In the genomic region with DNA sequence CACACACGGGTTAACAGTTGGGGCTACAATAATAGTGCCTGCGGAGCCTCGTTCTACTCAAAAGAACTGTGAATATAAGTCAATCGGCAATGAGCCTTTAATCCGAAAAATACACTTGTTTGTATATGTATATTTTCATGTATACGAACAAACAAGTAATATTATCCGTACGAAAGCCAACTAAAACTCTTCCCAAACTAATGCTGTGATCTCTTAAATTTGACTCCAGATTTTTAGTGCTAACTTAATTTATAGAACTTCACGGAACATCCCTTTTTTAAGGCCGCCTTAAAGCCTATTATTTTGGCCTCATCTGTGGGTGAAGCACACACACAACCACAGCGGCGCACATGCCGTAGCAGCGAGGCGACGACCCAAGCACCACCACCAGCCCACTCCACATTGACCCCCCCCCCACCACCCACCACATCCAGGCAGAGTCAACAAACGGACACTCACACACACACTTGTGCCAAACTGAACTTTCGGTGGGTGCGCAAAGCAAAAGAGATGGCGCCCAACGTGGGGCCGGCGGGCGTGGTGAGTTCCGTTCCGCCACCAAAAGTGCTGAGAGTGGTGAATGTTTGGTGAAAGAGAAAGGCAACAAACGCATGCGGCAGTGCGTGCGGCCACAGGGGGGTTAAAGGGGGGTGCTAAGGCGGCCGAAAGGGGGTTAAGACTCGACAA, we compare ENCODE assay signal across 5 fruit fly cellular contexts.
A peak's percentile ranks its signal among the peaks of the same experiment; 100 is the strongest.
TF ChIP-seq lines count a peak whose summit lies in the region.

No protein-coding gene starts in this region.

- peak; percentile 45 for TF ChIP-seq CTCF in whole organism, embryonic (GFP tag; optimal IDR thresholded peaks at IDR 0.05; lab: Kevin White, UChicago)

TF ChIP-seq in whole organism, adult, 20 proteins besides CTCF, POLR2A, EP300 and RAD21:
- TF ChIP-seq pad (GFP tag; optimal IDR thresholded peaks at IDR 0.05; lab: Kevin White, UChicago): peak; percentile 20
- peak; percentile 3 for TF ChIP-seq CG7045 (GFP tag; optimal IDR thresholded peaks at IDR 0.05; lab: Kevin White, UChicago)
- TF ChIP-seq tj (GFP tag; optimal IDR thresholded peaks at IDR 0.05; lab: Kevin White, UChicago): no peak
- no peak for TF ChIP-seq CG14711 (tag; optimal IDR thresholded peaks at IDR 0.05; lab: Kevin White, UChicago)
- TF ChIP-seq CG12768 (GFP tag; optimal IDR thresholded peaks at IDR 0.05; lab: Kevin White, UChicago): peak; percentile 22
- TF ChIP-seq toe (GFP tag; optimal IDR thresholded peaks at IDR 0.05; lab: Kevin White, UChicago): no peak
- TF ChIP-seq Mnt (GFP tag; optimal IDR thresholded peaks at IDR 0.05; lab: Kevin White, UChicago): no peak
- no peak for TF ChIP-seq CG1620 (GFP tag; optimal IDR thresholded peaks at IDR 0.05; lab: Kevin White, UChicago)
- no peak for TF ChIP-seq CG11617 (GFP tag; optimal IDR thresholded peaks at IDR 0.05; lab: Kevin White, UChicago)

TF ChIP-seq in whole organism, embryonic, 481 proteins besides CTCF, POLR2A, EP300 and RAD21 (continues in another document):
- TF ChIP-seq CG12744 (GFP tag; optimal IDR thresholded peaks at IDR 0.05; lab: Kevin White, UChicago) (peak; percentile 69), ems (GFP tag; optimal IDR thresholded peaks at IDR 0.05; lab: Kevin White, UChicago) (peak; percentile 28), lov (optimal IDR thresholded peaks at IDR 0.05; lab: Kevin White, UChicago) (no peak), lov (GFP tag; IDR thresholded peaks at IDR 0.05; lab: Robert Waterston, UW) (peak; percentile 65; the same call in 1 of the 3 replicates), CG9727 (GFP tag; optimal IDR thresholded peaks at IDR 0.05; lab: Kevin White, UChicago) (peak; percentile 85), HLH54F (GFP tag; optimal IDR thresholded peaks at IDR 0.05; lab: Kevin White, UChicago) (peak; percentile 67), wek (GFP tag; optimal IDR thresholded peaks at IDR 0.05; lab: Kevin White, UChicago) (peak; percentile 40), fru (optimal IDR thresholded peaks at IDR 0.05; lab: Kevin White, UChicago) (no peak), CG11504 (tag; optimal IDR thresholded peaks at IDR 0.05; lab: Kevin White, UChicago) (peak; percentile 90), schlank (tag; optimal IDR thresholded peaks at IDR 0.05; lab: Kevin White, UChicago) (peak; percentile 20), CG10267 (tag; optimal IDR thresholded peaks at IDR 0.05; lab: Kevin White, UChicago) (peak; percentile 72), cwo (GFP tag; optimal IDR thresholded peaks at IDR 0.05; lab: Kevin White, UChicago) (peak; percentile 72), Myb (GFP tag; optimal IDR thresholded peaks at IDR 0.05; lab: Kevin White, UChicago) (peak; percentile 38), Gug (GFP tag; IDR thresholded peaks at IDR 0.05; lab: Robert Waterston, UW) (peak; percentile 59; the same call in 2 of the 4 replicates), CG2889 (GFP tag; IDR thresholded peaks at IDR 0.05; lab: Robert Waterston, UW) (peak; percentile 61; the same call in 2 of the 3 replicates), Awh (GFP tag; IDR thresholded peaks at IDR 0.05; lab: Robert Waterston, UW) (0 out of 2 replicates have a peak, but pooled peaks have one; percentile 44), CG12299 (tag; optimal IDR thresholded peaks at IDR 0.05; lab: Kevin White, UChicago) (peak; percentile 65)

TF ChIP-seq in whole organism, prepupa, 60 proteins besides CTCF, POLR2A, EP300 and RAD21 (continues in another document):
- peak; percentile 47 for TF ChIP-seq cyc (GFP tag; optimal IDR thresholded peaks at IDR 0.05; lab: Kevin White, UChicago)
- peak; percentile 52 for TF ChIP-seq Smox (GFP tag; optimal IDR thresholded peaks at IDR 0.05; lab: Kevin White, UChicago)
- peak; percentile 96 for TF ChIP-seq Eip78C (GFP tag; lab: Kevin White, UChicago)
- TF ChIP-seq eg (GFP tag; IDR thresholded peaks at IDR 0.05; lab: Robert Waterston, UW): peak; percentile 72
- TF ChIP-seq CG8632 (GFP tag; optimal IDR thresholded peaks at IDR 0.05; lab: Kevin White, UChicago): peak; percentile 67
- TF ChIP-seq acj6 (GFP tag; optimal IDR thresholded peaks at IDR 0.05; lab: Kevin White, UChicago): peak; percentile 75
- TF ChIP-seq fd85E (GFP tag; optimal IDR thresholded peaks at IDR 0.05; lab: Kevin White, UChicago): no peak
- peak; percentile 78 for TF ChIP-seq Eip75B (GFP tag; optimal IDR thresholded peaks at IDR 0.05; lab: Kevin White, UChicago)
- TF ChIP-seq fd59A (GFP tag; optimal IDR thresholded peaks at IDR 0.05; lab: Kevin White, UChicago): peak; percentile 84
- TF ChIP-seq dsx (GFP tag; optimal IDR thresholded peaks at IDR 0.05; lab: Kevin White, UChicago; ENCODE audit: poor library complexity, severe bottlenecking): peak; percentile 69
- peak; percentile 91 for TF ChIP-seq CG8119 (GFP tag; IDR thresholded peaks at IDR 0.05; lab: Robert Waterston, UW)
- TF ChIP-seq CG4318 (GFP tag; optimal IDR thresholded peaks at IDR 0.05; lab: Kevin White, UChicago): peak; percentile 85
- peak; percentile 66 for TF ChIP-seq CG6163 (GFP tag; IDR thresholded peaks at IDR 0.05; lab: Robert Waterston, UW)
- TF ChIP-seq CG3919 (GFP tag; optimal IDR thresholded peaks at IDR 0.05; lab: Kevin White, UChicago): peak; percentile 78
- peak; percentile 83 for TF ChIP-seq CG10631 (GFP tag; optimal IDR thresholded peaks at IDR 0.05; lab: Kevin White, UChicago)
- peak; percentile 85 for TF ChIP-seq OdsH (GFP tag; optimal IDR thresholded peaks at IDR 0.05; lab: Kevin White, UChicago)
- peak; percentile 68 for TF ChIP-seq CG6792 (GFP tag; optimal IDR thresholded peaks at IDR 0.05; lab: Kevin White, UChicago)
- peak; percentile 68 for TF ChIP-seq esn (GFP tag; optimal IDR thresholded peaks at IDR 0.05; lab: Kevin White, UChicago)
- TF ChIP-seq Blimp-1 (GFP tag; optimal IDR thresholded peaks at IDR 0.05; lab: Kevin White, UChicago): peak; percentile 21

TF ChIP-seq in whole organism, pupa, 21 proteins besides CTCF, POLR2A, EP300 and RAD21:
- TF ChIP-seq CG4496 (GFP tag; IDR thresholded peaks at IDR 0.05; lab: Robert Waterston, UW) (peak; percentile 75), CG14655 (GFP tag; optimal IDR thresholded peaks at IDR 0.05; lab: Kevin White, UChicago) (peak; percentile 91), Pif1A (GFP tag; optimal IDR thresholded peaks at IDR 0.05; lab: Kevin White, UChicago) (peak; percentile 81), CG9948 (tag; optimal IDR thresholded peaks at IDR 0.05; lab: Kevin White, UChicago) (peak; percentile 88), CG8159 (tag; optimal IDR thresholded peaks at IDR 0.05; lab: Kevin White, UChicago) (peak; percentile 89), CG10348 (GFP tag; IDR thresholded peaks at IDR 0.05; lab: Robert Waterston, UW) (peak; percentile 65), CG8301 (tag; optimal IDR thresholded peaks at IDR 0.05; lab: Kevin White, UChicago) (peak; percentile 91), rn (GFP tag; IDR thresholded peaks at IDR 0.05; lab: Robert Waterston, UW) (no peak), CG13204 (GFP tag; optimal IDR thresholded peaks at IDR 0.05; lab: Kevin White, UChicago) (peak; percentile 62), Pif1B (GFP tag; optimal IDR thresholded peaks at IDR 0.05; lab: Kevin White, UChicago) (peak; percentile 71), CG15710 (tag; optimal IDR thresholded peaks at IDR 0.05; lab: Kevin White, UChicago) (peak; percentile 87), fd96Ca (GFP tag; IDR thresholded peaks at IDR 0.05; lab: Robert Waterston, UW) (no peak; the same call in 1 of the 3 replicates), Ets98B (GFP tag; IDR thresholded peaks at IDR 0.05; lab: Robert Waterston, UW) (peak; percentile 31), D1 (tag; optimal IDR thresholded peaks at IDR 0.05; lab: Kevin White, UChicago) (no peak), CG32121 (GFP tag; IDR thresholded peaks at IDR 0.05; lab: Robert Waterston, UW) (peak; percentile 71), CG12605 (GFP tag; IDR thresholded peaks at IDR 0.05; lab: Robert Waterston, UW) (no peak), EcR (GFP tag; optimal IDR thresholded peaks at IDR 0.05; lab: Kevin White, UChicago) (peak; percentile 79), Snoo (tag; optimal IDR thresholded peaks at IDR 0.05; lab: Kevin White, UChicago) (peak; percentile 51), CG34367 (tag; optimal IDR thresholded peaks at IDR 0.05; lab: Kevin White, UChicago) (peak; percentile 81), CG17806 (tag; optimal IDR thresholded peaks at IDR 0.05; lab: Kevin White, UChicago) (peak; percentile 77), gl (tag; optimal IDR thresholded peaks at IDR 0.05; lab: Kevin White, UChicago) (peak; percentile 72)

TF ChIP-seq in whole organism, wandering third instar larva, 38 proteins besides CTCF, POLR2A, EP300 and RAD21:
- TF ChIP-seq HLH106 (tag; optimal IDR thresholded peaks at IDR 0.05; lab: Kevin White, UChicago) (peak; percentile 22), sv (GFP tag; optimal IDR thresholded peaks at IDR 0.05; lab: Kevin White, UChicago) (peak; percentile 61), rgr (GFP tag; optimal IDR thresholded peaks at IDR 0.05; lab: Kevin White, UChicago) (peak; percentile 20), br (GFP tag; optimal IDR thresholded peaks at IDR 0.05; lab: Kevin White, UChicago) (peak; percentile 47), Hnf4 (GFP tag; optimal IDR thresholded peaks at IDR 0.05; lab: Kevin White, UChicago) (peak; percentile 37), OdsH (GFP tag; optimal IDR thresholded peaks at IDR 0.05; lab: Kevin White, UChicago) (peak; percentile 44), psq (GFP tag; optimal IDR thresholded peaks at IDR 0.05; lab: Kevin White, UChicago) (peak; percentile 4), brk (GFP tag; optimal IDR thresholded peaks at IDR 0.05; lab: Kevin White, UChicago) (no peak), Myc (optimal IDR thresholded peaks at IDR 0.05; lab: Kevin White, UChicago) (no peak), Dfd (GFP tag; optimal IDR thresholded peaks at IDR 0.05; lab: Kevin White, UChicago) (peak; percentile 29), fru (GFP tag; optimal IDR thresholded peaks at IDR 0.05; lab: Kevin White, UChicago) (no peak), ey (GFP tag; optimal IDR thresholded peaks at IDR 0.05; lab: Kevin White, UChicago) (peak; percentile 41), Jra (GFP tag; optimal IDR thresholded peaks at IDR 0.05; lab: Kevin White, UChicago) (no peak), foxo (GFP tag; optimal IDR thresholded peaks at IDR 0.05; lab: Kevin White, UChicago) (peak in 1 of 2 experiments; percentile 20), pan (optimal IDR thresholded peaks at IDR 0.05; lab: Kevin White, UChicago) (no peak), Vsx2 (GFP tag; optimal IDR thresholded peaks at IDR 0.05; lab: Kevin White, UChicago; ENCODE audit: partially characterized antibody) (no peak), CG9705 (GFP tag; optimal IDR thresholded peaks at IDR 0.05; lab: Kevin White, UChicago) (no peak), jim (GFP tag; optimal IDR thresholded peaks at IDR 0.05; lab: Kevin White, UChicago) (no peak), lola (GFP tag; optimal IDR thresholded peaks at IDR 0.05; lab: Kevin White, UChicago) (no peak), woc (GFP tag; optimal IDR thresholded peaks at IDR 0.05; lab: Kevin White, UChicago) (no peak), Mio (GFP tag; optimal IDR thresholded peaks at IDR 0.05; lab: Kevin White, UChicago) (no peak), h (GFP tag; optimal IDR thresholded peaks at IDR 0.05; lab: Kevin White, UChicago) (peak; percentile 8), CG32264 (GFP tag; optimal IDR thresholded peaks at IDR 0.05; lab: Kevin White, UChicago) (no peak), sage (GFP tag; optimal IDR thresholded peaks at IDR 0.05; lab: Kevin White, UChicago) (no peak)
